Worm (Caenorhabditis elegans) whole organism, early embryonic: ENCODE results near the gene rad-54.L2.

Experiments
- B0310.2 ChIP-seq: sonication (generic microtip); optimal IDR thresholded peaks from 2 replicates; lab custom pipeline; 2016; ENCODE audit warnings: mild to moderate bottlenecking, missing genetic modification characterization, missing compliant biosample characterization
- F13C5.2 ChIP-seq: sonication (generic microtip); optimal IDR thresholded peaks from 2 replicates; lab custom pipeline; 2017; ENCODE audit warnings: mild to moderate bottlenecking, missing genetic modification characterization, inconsistent platforms, missing compliant biosample characterization
- aly-1 ChIP-seq: sonication (generic microtip); optimal IDR thresholded peaks from 2 replicates; lab custom pipeline; 2016; ENCODE audit warnings: missing genetic modification characterization, missing compliant biosample characterization
- ama-1 ChIP-seq: fragments of 150-350 bp; optimal IDR thresholded peaks from 2 replicates; lab custom pipeline; 2014
- ceh-13 ChIP-seq: fragments of 200-800 bp; sonication (Bioruptor generic); optimal IDR thresholded peaks from 2 replicates; lab custom pipeline; 2018; ENCODE audit warnings: mild to moderate bottlenecking, missing genetic modification characterization, missing compliant biosample characterization
- ceh-36 ChIP-seq: sonication (generic microtip); optimal IDR thresholded peaks from 2 replicates; lab custom pipeline; 2016; ENCODE audit warnings: missing genetic modification characterization, inconsistent platforms, missing compliant biosample characterization
- ets-7 ChIP-seq: sonication (generic microtip); optimal IDR thresholded peaks from 2 replicates; lab custom pipeline; 2016; ENCODE audit warnings: missing genotype, missing genetic modification characterization, missing compliant biosample characterization
- flt-1 ChIP-seq: fragments of 200-800 bp; sonication (Bioruptor generic); IDR thresholded peaks from 2 replicates; pipeline ENCODE4 v1.3.6; 2022; ENCODE audit warnings: missing genetic modification characterization, missing compliant biosample characterization
- hmbx-1 ChIP-seq: sonication (generic microtip); optimal IDR thresholded peaks from 2 replicates; lab custom pipeline; 2016; ENCODE audit warnings: mild to moderate bottlenecking, missing genetic modification characterization, missing compliant biosample characterization
- hmg-4 ChIP-seq: fragments of 200-800 bp; sonication (Bioruptor generic); optimal IDR thresholded peaks from 2 replicates; lab custom pipeline; 2018; ENCODE audit warnings: mild to moderate bottlenecking, missing genetic modification characterization, missing compliant biosample characterization
- hnd-1 ChIP-seq: sonication (generic microtip); optimal IDR thresholded peaks from 2 replicates; lab custom pipeline; 2016; ENCODE audit warnings: missing genetic modification characterization, missing compliant biosample characterization
- pes-1 ChIP-seq: fragments of 200-800 bp; sonication (Bioruptor generic); IDR thresholded peaks from 2 replicates; pipeline ENCODE4 v1.3.6; 2022; ENCODE audit warnings: missing genetic modification reagents, missing genetic modification characterization, missing compliant biosample characterization
- scrt-1 ChIP-seq: fragments of 200-800 bp; sonication (Bioruptor generic); IDR thresholded peaks from 2 replicates; pipeline ENCODE4 v1.3.6; 2022; ENCODE audit warnings: missing genetic modification characterization, missing compliant biosample characterization
- sea-1 ChIP-seq: fragments of 200-800 bp; sonication (Bioruptor generic); conservative IDR thresholded peaks from 2 replicates; pipeline ENCODE4 v1.3.6; 2022; ENCODE audit warnings: missing genetic modification characterization, missing compliant biosample characterization
- tbx-11 ChIP-seq: fragments of 200-800 bp; sonication (Bioruptor generic); IDR thresholded peaks from 2 replicates; pipeline ENCODE4 v1.3.6; 2022; ENCODE audit warnings: missing genetic modification characterization, missing compliant biosample characterization
- tbx-37 ChIP-seq: fragments of 200-800 bp; sonication (Bioruptor generic); conservative IDR thresholded peaks from 2 replicates; pipeline ENCODE4 v1.3.6; 2022; ENCODE audit warnings: missing genetic modification reagents, missing genetic modification characterization, missing compliant biosample characterization
- tra-4 ChIP-seq: sonication (generic microtip); optimal IDR thresholded peaks from 2 replicates; lab custom pipeline; 2017; ENCODE audit warnings: missing genetic modification characterization, missing compliant biosample characterization

Gene rad-54.L2

DNA sequence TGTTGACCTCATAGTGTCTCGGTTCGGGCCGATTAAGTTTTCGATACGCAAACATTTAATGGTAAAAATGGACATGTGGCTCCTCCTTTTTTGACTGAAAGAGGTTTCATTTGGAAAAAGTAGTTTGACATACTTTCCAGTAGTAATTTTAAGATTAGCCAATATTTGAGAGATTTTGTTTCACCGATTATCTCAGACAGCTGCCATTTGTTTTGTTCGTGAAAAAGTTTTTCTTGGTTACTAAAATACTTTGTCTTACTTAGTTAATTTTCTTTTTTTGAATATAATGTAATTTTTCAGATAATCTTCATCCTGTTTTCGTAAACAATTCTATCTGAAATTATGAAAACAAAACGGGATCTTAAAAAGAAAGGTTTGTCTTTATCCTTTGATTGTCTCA is 7.6 kb upstream of the rad-54.L2 start, which contains the start of gene C09G9.5:
C09G9.5 (plus strand) TSS at position 301 of the 400 bp plus-strand sequence.
- TF ChIP-seq sea-1 (GFP tag; lab: Robert Waterston, UW) (no peak), ceh-36 (tag; lab: Kevin White, UChicago) (no peak), aly-1 (tag; lab: Kevin White, UChicago) (no peak)

DNA sequence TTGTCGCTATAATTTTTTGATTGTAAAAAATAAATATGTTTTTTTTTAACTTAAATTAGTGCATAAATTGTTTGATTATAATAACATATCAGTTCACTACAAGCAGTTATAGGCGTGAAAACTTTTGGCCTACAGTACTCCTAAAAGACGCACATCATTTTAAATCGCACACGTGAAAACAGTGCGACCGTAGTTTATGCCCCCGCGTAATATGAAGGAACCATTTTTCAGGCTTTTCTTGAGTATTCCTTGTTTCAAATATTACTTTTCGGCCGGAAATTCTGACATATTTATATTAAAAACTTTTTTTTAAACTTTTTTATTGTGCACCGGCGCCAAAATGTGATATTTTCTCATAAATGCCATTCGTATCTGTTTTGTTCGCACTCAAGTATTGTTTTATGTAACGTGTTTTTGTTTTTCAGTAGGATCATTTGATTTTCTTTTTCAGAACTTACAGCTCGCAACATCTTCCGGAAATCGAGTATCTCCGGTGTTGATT is 5.3 kb upstream of the rad-54.L2 start, which contains the start of gene oma-1:
oma-1 (plus strand) TSS at position 452 of the 502 bp plus-strand sequence.
- TF ChIP-seq tbx-11 (GFP tag; lab: Robert Waterston, UW) (no peak), scrt-1 (GFP tag; lab: Robert Waterston, UW) (no peak), ceh-36 (tag; lab: Kevin White, UChicago) (no peak), aly-1 (tag; lab: Kevin White, UChicago) (no peak), ets-7 (tag; lab: Kevin White, UChicago) (no peak), tbx-37 (GFP tag; lab: Robert Waterston, UW) (no peak), B0310.2 (tag; lab: Kevin White, UChicago) (no peak), flt-1 (GFP tag; lab: Robert Waterston, UW) (no peak), ama-1 (no peak), pes-1 (GFP tag; lab: Robert Waterston, UW) (no peak), hnd-1 (tag; lab: Kevin White, UChicago) (no peak), tra-4 (no peak), sea-1 (GFP tag; lab: Robert Waterston, UW) (no peak), ceh-13 (GFP tag; lab: Kevin White, UChicago) (no peak), hmg-4 (GFP tag; lab: Kevin White, UChicago) (no peak), F13C5.2 (tag; lab: Kevin White, UChicago) (no peak), hmbx-1 (tag; lab: Kevin White, UChicago) (no peak)

ce11 chrIV:8891131-8891530 is 2.7 kb upstream of the rad-54.L2 start, which contains the start of gene spr-2:
Gene spr-2 (plus strand): TSS chrIV:8891462.
- no peak for TF ChIP-seq hmg-4 (GFP tag; lab: Kevin White, UChicago)
- TF ChIP-seq ceh-36 (tag; lab: Kevin White, UChicago): no peak
- TF ChIP-seq sea-1 (GFP tag; lab: Robert Waterston, UW): no peak
- TF ChIP-seq F13C5.2 (tag; lab: Kevin White, UChicago): no peak
- TF ChIP-seq hnd-1 (tag; lab: Kevin White, UChicago): no peak
- no peak for TF ChIP-seq aly-1 (tag; lab: Kevin White, UChicago)
- no peak for TF ChIP-seq tra-4
- TF ChIP-seq tbx-11 (GFP tag; lab: Robert Waterston, UW): no peak
- TF ChIP-seq ceh-13 (GFP tag; lab: Kevin White, UChicago): no peak
- no peak for TF ChIP-seq tbx-37 (GFP tag; lab: Robert Waterston, UW)
- TF ChIP-seq pes-1 (GFP tag; lab: Robert Waterston, UW): no peak
- TF ChIP-seq flt-1 (GFP tag; lab: Robert Waterston, UW): no peak
- TF ChIP-seq ets-7 (tag; lab: Kevin White, UChicago): no peak
- no peak for TF ChIP-seq scrt-1 (GFP tag; lab: Robert Waterston, UW)
- no peak for TF ChIP-seq hmbx-1 (tag; lab: Kevin White, UChicago)
- no peak for TF ChIP-seq ama-1

DNA sequence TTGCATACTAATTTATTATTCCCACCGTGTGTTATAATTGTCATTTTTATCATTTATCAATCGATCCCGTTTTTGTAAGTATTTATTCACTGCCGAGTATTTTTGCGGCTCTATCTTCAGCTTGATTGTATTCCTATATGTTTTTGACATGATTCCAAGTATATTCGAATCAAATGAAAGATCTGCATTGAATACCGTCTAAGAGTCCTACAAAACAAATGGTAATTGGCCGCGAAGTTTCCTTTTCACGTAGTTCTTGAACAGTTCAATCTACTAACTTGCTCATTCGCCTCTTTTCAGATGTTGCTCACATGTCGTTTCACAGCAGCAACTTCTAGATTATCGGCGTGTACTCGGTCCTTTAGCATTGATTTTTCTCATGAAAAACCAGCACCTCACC is 1.3 kb upstream of the rad-54.L2 start, which contains the start of gene C27B7.2:
C27B7.2 (plus strand) TSS at position 301 of the 400 bp plus-strand sequence.
- TF ChIP-seq hmbx-1 (tag; lab: Kevin White, UChicago) (no peak), ama-1 (no peak), aly-1 (tag; lab: Kevin White, UChicago) (no peak), B0310.2 (tag; lab: Kevin White, UChicago) (no peak), tbx-37 (GFP tag; lab: Robert Waterston, UW) (no peak), F13C5.2 (tag; lab: Kevin White, UChicago) (no peak), tra-4 (no peak), ets-7 (tag; lab: Kevin White, UChicago) (no peak), tbx-11 (GFP tag; lab: Robert Waterston, UW) (no peak), hmg-4 (GFP tag; lab: Kevin White, UChicago) (no peak), hnd-1 (tag; lab: Kevin White, UChicago) (no peak), pes-1 (GFP tag; lab: Robert Waterston, UW) (no peak), ceh-36 (tag; lab: Kevin White, UChicago) (no peak), sea-1 (GFP tag; lab: Robert Waterston, UW) (no peak), scrt-1 (GFP tag; lab: Robert Waterston, UW) (no peak), ceh-13 (GFP tag; lab: Kevin White, UChicago) (no peak), flt-1 (GFP tag; lab: Robert Waterston, UW) (no peak)

DNA sequence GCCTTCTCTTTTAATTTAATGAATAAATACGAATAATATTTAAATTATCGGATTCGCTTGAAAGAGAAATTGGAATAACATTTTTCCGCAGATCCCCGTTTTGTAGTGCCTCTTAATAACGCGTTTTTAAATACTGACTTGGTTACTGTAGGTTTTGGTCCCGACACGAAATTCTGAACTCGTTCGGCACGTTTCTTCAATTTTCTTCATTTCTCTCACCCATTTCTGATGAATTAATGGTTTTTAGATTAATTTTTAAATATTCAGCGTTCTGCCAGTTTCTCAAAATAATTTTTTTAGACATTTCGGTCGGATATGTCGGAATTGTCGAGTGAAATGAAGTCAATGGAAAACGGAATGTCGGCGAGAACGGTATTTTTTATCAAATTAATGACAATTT is 7.5 kb downstream of the rad-54.L2 start, which contains the start of gene C27B7.5:
C27B7.5 (plus strand) TSS at position 301 of the 400 bp plus-strand sequence.
- TF ChIP-seq ama-1 (no peak), hmbx-1 (tag; lab: Kevin White, UChicago) (no peak), scrt-1 (GFP tag; lab: Robert Waterston, UW) (no peak), hnd-1 (tag; lab: Kevin White, UChicago) (no peak), aly-1 (tag; lab: Kevin White, UChicago) (no peak), ceh-36 (tag; lab: Kevin White, UChicago) (no peak), B0310.2 (tag; lab: Kevin White, UChicago) (no peak), tbx-11 (GFP tag; lab: Robert Waterston, UW) (no peak), flt-1 (GFP tag; lab: Robert Waterston, UW) (no peak), pes-1 (GFP tag; lab: Robert Waterston, UW) (no peak), hmg-4 (GFP tag; lab: Kevin White, UChicago) (no peak), sea-1 (GFP tag; lab: Robert Waterston, UW) (no peak), tbx-37 (GFP tag; lab: Robert Waterston, UW) (no peak), ets-7 (tag; lab: Kevin White, UChicago) (no peak), tra-4 (no peak), F13C5.2 (tag; lab: Kevin White, UChicago) (no peak)

DNA sequence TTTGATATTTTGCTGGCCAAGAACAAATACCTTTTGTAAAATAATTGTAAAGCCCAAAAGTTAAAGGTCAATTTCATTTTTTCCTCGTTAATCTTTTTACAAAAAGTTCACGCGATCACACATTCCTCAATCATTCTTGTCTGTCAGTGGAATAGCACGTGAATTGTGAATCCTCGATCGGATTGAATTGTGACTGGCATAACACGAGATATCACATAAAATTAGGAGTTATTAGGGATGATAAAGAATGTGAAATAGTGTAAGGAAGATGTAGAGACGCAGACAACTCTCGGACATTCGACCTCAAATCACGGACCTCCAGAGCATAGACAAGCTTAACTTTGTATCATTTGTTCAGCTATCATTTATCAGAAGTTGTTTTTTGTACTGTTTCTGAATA is 12.3 kb downstream of the rad-54.L2 start, which contains the start of gene C27B7.6:
C27B7.6 (minus strand) TSS at position 182 of the 400 bp plus-strand sequence.
- no peak for TF ChIP-seq tbx-11 (GFP tag; lab: Robert Waterston, UW)
- no peak for TF ChIP-seq tbx-37 (GFP tag; lab: Robert Waterston, UW)
- TF ChIP-seq hmbx-1 (tag; lab: Kevin White, UChicago): no peak
- no peak for TF ChIP-seq hmg-4 (GFP tag; lab: Kevin White, UChicago)
- no peak for TF ChIP-seq ama-1
- no peak for TF ChIP-seq tra-4
- TF ChIP-seq pes-1 (GFP tag; lab: Robert Waterston, UW): no peak
- TF ChIP-seq flt-1 (GFP tag; lab: Robert Waterston, UW): no peak
- no peak for TF ChIP-seq ceh-13 (GFP tag; lab: Kevin White, UChicago)
- no peak for TF ChIP-seq B0310.2 (tag; lab: Kevin White, UChicago)
